Worm (Caenorhabditis elegans) whole organism, midembryonic: ENCODE measurements around the gene lgc-6.

Experiments
- med-1 ChIP-seq: sonication (generic microtip); optimal IDR thresholded peaks from 2 replicates; lab custom pipeline; 2017; ENCODE audit warnings: missing genetic modification characterization, mild to moderate bottlenecking, missing compliant biosample characterization, antibody characterized with exemption, missing genetic modification reagents; ENCODE audit not compliant: insufficient read depth
- tab-1 ChIP-seq: fragments of 200-800 bp; sonication (Bioruptor generic); IDR thresholded peaks from 2 replicates; pipeline ENCODE4 v1.3.6; 2022; ENCODE audit warnings: missing genetic modification characterization, missing compliant biosample characterization

- no peak for TF ChIP-seq med-1
- no peak for TF ChIP-seq tab-1
Observed at ce11 chrIV:8355592-8355991, 15.9 kb downstream of the lgc-6 start, which contains the start of the genes F17E9.2 and col-116.
